Fruit fly (Drosophila melanogaster) whole organism, embryonic: ENCODE measurements around the gene Bsg.

Source experiments
- Aef1 ChIP-seq: fragments of 200-800 bp; sonication (Bioruptor generic); IDR thresholded peaks from 3 replicates; pipeline ENCODE4 v1.3.6; 2022; ENCODE audit warnings: missing biosample characterization, missing genetic modification characterization
- CG10147 ChIP-seq: fragments of 200-800 bp; sonication (Bioruptor generic); optimal IDR thresholded peaks from 2 replicates; lab custom pipeline; 2019; ENCODE audit warnings: missing biosample characterization, mild to moderate bottlenecking, missing genetic modification characterization, moderate library complexity
- CG10462 ChIP-seq: fragments of 200-800 bp; sonication (Bioruptor generic); optimal IDR thresholded peaks from 2 replicates; lab custom pipeline; 2016; ENCODE audit warnings: missing biosample characterization, missing genetic modification characterization
- CG11398 ChIP-seq: fragments of 200-800 bp; sonication (Bioruptor generic); optimal IDR thresholded peaks from 2 replicates; lab custom pipeline; 2016; ENCODE audit warnings: missing biosample characterization, missing genetic modification characterization
- CG13624 ChIP-seq: fragments of 200-800 bp; sonication (Bioruptor generic); optimal IDR thresholded peaks from 2 replicates; lab custom pipeline; 2016; ENCODE audit warnings: missing biosample characterization, missing genetic modification characterization
- CG1602 ChIP-seq: fragments of 200-800 bp; sonication (Bioruptor generic); optimal IDR thresholded peaks from 3 replicates; lab custom pipeline; 2016; ENCODE audit warnings: missing biosample characterization, missing genetic modification characterization
- CG17912 ChIP-seq: fragments of 200-800 bp; sonication (Bioruptor generic); optimal IDR thresholded peaks from 2 replicates; lab custom pipeline; 2018; ENCODE audit warnings: missing biosample characterization, mild to moderate bottlenecking, missing genetic modification characterization
- CG1792 ChIP-seq: fragments of 200-800 bp; sonication (Bioruptor generic); optimal IDR thresholded peaks from 2 replicates; lab custom pipeline; 2016; ENCODE audit warnings: missing biosample characterization, missing genetic modification characterization
- CG30431 ChIP-seq: fragments of 200-800 bp; sonication (Bioruptor generic); optimal IDR thresholded peaks from 2 replicates; lab custom pipeline; 2017; ENCODE audit warnings: missing biosample characterization, missing genetic modification characterization
- CG4730 ChIP-seq: fragments of 200-800 bp; sonication (Bioruptor generic); IDR thresholded peaks from 2 replicates; pipeline ENCODE4 v1.3.6; 2022; ENCODE audit warnings: missing biosample characterization, missing genetic modification characterization
- CG5245 ChIP-seq: fragments of 200-800 bp; sonication (Bioruptor generic); optimal IDR thresholded peaks from 3 replicates; lab custom pipeline; 2016; ENCODE audit warnings: missing biosample characterization, missing genetic modification characterization
- CG7786 ChIP-seq: fragments of 200-800 bp; sonication (Bioruptor generic); optimal IDR thresholded peaks from 2 replicates; lab custom pipeline; 2016; ENCODE audit warnings: missing biosample characterization, missing genetic modification characterization
- CG7963 ChIP-seq: fragments of 200-800 bp; sonication (Bioruptor generic); IDR thresholded peaks from 3 replicates; pipeline ENCODE4 v1.3.6; 2022; ENCODE audit warnings: missing biosample characterization, missing genetic modification characterization; ENCODE audit not compliant: partially characterized antibody
- CG8924 ChIP-seq: fragments of 200-800 bp; optimal IDR thresholded peaks from 3 replicates; lab custom pipeline; 2019; ENCODE audit warnings: missing biosample characterization, mild to moderate bottlenecking, missing genetic modification characterization, moderate library complexity
- CG8944 ChIP-seq: fragments of 200-800 bp; sonication (Bioruptor generic); optimal IDR thresholded peaks from 3 replicates; lab custom pipeline; 2016; ENCODE audit warnings: missing biosample characterization, missing genetic modification characterization
- CrebB ChIP-seq: fragments of 200-800 bp; sonication (Bioruptor generic); optimal IDR thresholded peaks from 3 replicates; lab custom pipeline; 2018; ENCODE audit warnings: missing biosample characterization, mild to moderate bottlenecking, missing genetic modification characterization
- D19B ChIP-seq: fragments of 200-800 bp; sonication (Bioruptor generic); optimal IDR thresholded peaks from 2 replicates; lab custom pipeline; 2017; ENCODE audit warnings: missing biosample characterization, mild to moderate bottlenecking, missing genetic modification characterization
- Gug ChIP-seq: fragments of 200-800 bp; sonication (Bioruptor generic); IDR thresholded peaks from 4 replicates; pipeline ENCODE4 v1.3.6; 2022; ENCODE audit warnings: missing biosample characterization, missing genetic modification characterization
- HLHmδ ChIP-seq: fragments of 200-800 bp; sonication (Bioruptor generic); optimal IDR thresholded peaks from 2 replicates; lab custom pipeline; 2018; ENCODE audit warnings: missing biosample characterization, mild to moderate bottlenecking, missing genetic modification characterization, moderate library complexity
- Hr78 ChIP-seq, 2 experiments: fragments of 200-800 bp in 1 of 2; fragments of >200 bp in 1 of 2; sonication (Bioruptor generic) in 1 of 2; optimal IDR thresholded peaks; 2 replicates each; lab custom pipeline; 2017 to 2019; ENCODE audit warnings: missing biosample characterization in 2 of 2, missing genetic modification characterization in 2 of 2, mild to moderate bottlenecking in 1 of 2, moderate library complexity in 1 of 2
- Hsf ChIP-seq: fragments of 200-800 bp; sonication (Bioruptor generic); optimal IDR thresholded peaks from 3 replicates; lab custom pipeline; 2016; ENCODE audit warnings: missing biosample characterization, missing genetic modification characterization
- Lhr ChIP-seq: fragments of 200-800 bp; sonication (Bioruptor generic); optimal IDR thresholded peaks from 3 replicates; lab custom pipeline; 2017; ENCODE audit warnings: mild to moderate bottlenecking, missing biosample characterization, missing genetic modification reagents, missing genetic modification characterization
- Optix ChIP-seq: fragments of 200-800 bp; sonication (Bioruptor generic); IDR thresholded peaks from 3 replicates; pipeline ENCODE4 v1.3.6; 2022; ENCODE audit warnings: missing biosample characterization, missing genetic modification characterization
- Ravus ChIP-seq: fragments of 200-800 bp; sonication (Bioruptor generic); IDR thresholded peaks from 2 replicates; pipeline ENCODE4 v1.3.6; 2022; ENCODE audit warnings: missing biosample characterization, missing genetic modification characterization
- Sox100B ChIP-seq: fragments of 200-800 bp; sonication (Bioruptor generic); optimal IDR thresholded peaks from 3 replicates; lab custom pipeline; 2018; ENCODE audit warnings: missing biosample characterization, mild to moderate bottlenecking, missing genetic modification characterization
- Sry-β ChIP-seq: fragments of 200-800 bp; sonication (Bioruptor generic); optimal IDR thresholded peaks from 2 replicates; lab custom pipeline; 2018; ENCODE audit warnings: missing biosample characterization, mild to moderate bottlenecking, missing genetic modification characterization, moderate library complexity
- Xrp1 ChIP-seq: fragments of 200-800 bp; sonication (Bioruptor generic); IDR thresholded peaks from 2 replicates; pipeline ENCODE4 v1.3.6; 2022; ENCODE audit warnings: missing biosample characterization, missing genetic modification characterization
- YL-1 ChIP-seq: fragments of 200-800 bp; sonication (Bioruptor generic); optimal IDR thresholded peaks from 3 replicates; lab custom pipeline; 2017; ENCODE audit warnings: missing biosample characterization, mild to moderate bottlenecking, missing genetic modification characterization
- ac ChIP-seq: fragments of 200-800 bp; sonication (Bioruptor generic); optimal IDR thresholded peaks from 3 replicates; lab custom pipeline; 2017; ENCODE audit warnings: missing biosample characterization, mild to moderate bottlenecking, missing genetic modification characterization
- ap ChIP-seq: fragments of 200-800 bp; sonication (Bioruptor generic); IDR thresholded peaks from 2 replicates; pipeline ENCODE4 v1.3.6; 2022; ENCODE audit warnings: missing biosample characterization, missing genetic modification characterization
- ara ChIP-seq: fragments of 200-800 bp; sonication (Bioruptor generic); IDR thresholded peaks from 2 replicates; pipeline ENCODE4 v1.3.6; 2022; ENCODE audit warnings: missing biosample characterization, missing genetic modification characterization
- ase ChIP-seq: fragments of 200-800 bp; sonication (Bioruptor generic); IDR thresholded peaks from 3 replicates; pipeline ENCODE4 v1.3.6; 2022; ENCODE audit warnings: missing biosample characterization, missing genetic modification characterization
- bowl ChIP-seq: fragments of 200-800 bp; sonication (Bioruptor generic); IDR thresholded peaks from 2 replicates; pipeline ENCODE4 v1.3.6; 2022; ENCODE audit warnings: missing biosample characterization, missing genetic modification characterization
- cad ChIP-seq: fragments of >200 bp; optimal IDR thresholded peaks from 2 replicates; lab custom pipeline; 2017; ENCODE audit warnings: missing biosample characterization, missing genetic modification characterization
- crp ChIP-seq, 2 experiments: fragments of 200-800 bp; sonication (Bioruptor generic); optimal IDR thresholded peaks; 2 replicates in 1 of 2; 3 replicates in 1 of 2; lab custom pipeline; 2017; ENCODE audit warnings: missing biosample characterization in 2 of 2, missing genetic modification characterization in 2 of 2, mild to moderate bottlenecking in 1 of 2, moderate library complexity in 1 of 2
- dimm ChIP-seq: fragments of 200-800 bp; sonication (Bioruptor generic); IDR thresholded peaks from 2 replicates; pipeline ENCODE4 v1.3.6; 2022; ENCODE audit warnings: missing biosample characterization, missing genetic modification characterization
- en ChIP-seq: fragments of 200-800 bp; sonication (Bioruptor generic); optimal IDR thresholded peaks from 2 replicates; lab custom pipeline; 2016; ENCODE audit warnings: missing biosample characterization, missing genetic modification characterization
- eve ChIP-seq, 2 experiments: fragments of >200 bp; optimal IDR thresholded peaks; 2 replicates each; lab custom pipeline; 2017; ENCODE audit warnings: missing biosample characterization in 2 of 2, missing genetic modification characterization in 2 of 2
- eyg ChIP-seq: fragments of 200-800 bp; sonication (Bioruptor generic); optimal IDR thresholded peaks from 3 replicates; lab custom pipeline; 2016; ENCODE audit warnings: missing biosample characterization, missing genetic modification characterization
- fd102C ChIP-seq: fragments of 200-800 bp; sonication (Bioruptor generic); optimal IDR thresholded peaks from 2 replicates; lab custom pipeline; 2018; ENCODE audit warnings: missing biosample characterization, mild to moderate bottlenecking, missing genetic modification characterization, moderate library complexity
- fd3F ChIP-seq: fragments of 200-800 bp; sonication (Bioruptor generic); optimal IDR thresholded peaks from 2 replicates; lab custom pipeline; 2018; ENCODE audit warnings: missing biosample characterization, mild to moderate bottlenecking, missing genetic modification characterization, moderate library complexity
- grau ChIP-seq: fragments of 200-800 bp; optimal IDR thresholded peaks from 3 replicates; lab custom pipeline; 2019; ENCODE audit warnings: missing biosample characterization, mild to moderate bottlenecking, missing genetic modification characterization, moderate library complexity
- h ChIP-seq: fragments of >200 bp; optimal IDR thresholded peaks from 2 replicates; lab custom pipeline; 2017
- inv ChIP-seq: fragments of 200-800 bp; sonication (Bioruptor generic); IDR thresholded peaks from 2 replicates; pipeline ENCODE4 v1.3.6; 2022; ENCODE audit warnings: missing biosample characterization, missing genetic modification characterization; ENCODE audit not compliant: partially characterized antibody
- jing ChIP-seq: fragments of 200-800 bp; sonication (Bioruptor generic); optimal IDR thresholded peaks from 2 replicates; lab custom pipeline; 2018; ENCODE audit warnings: missing biosample characterization, mild to moderate bottlenecking, missing genetic modification characterization
- nerfin-2 ChIP-seq: fragments of 200-800 bp; sonication (Bioruptor generic); IDR thresholded peaks from 2 replicates; pipeline ENCODE4 v1.3.6; 2022; ENCODE audit warnings: missing biosample characterization, missing genetic modification characterization; ENCODE audit not compliant: partially characterized antibody
- nmo ChIP-seq: fragments of 200-800 bp; sonication (Bioruptor generic); optimal IDR thresholded peaks from 2 replicates; lab custom pipeline; 2018; ENCODE audit warnings: missing biosample characterization, mild to moderate bottlenecking, missing genetic modification characterization, moderate library complexity
- oc ChIP-seq: fragments of 200-800 bp; sonication (Bioruptor generic); optimal IDR thresholded peaks from 2 replicates; lab custom pipeline; 2018; ENCODE audit warnings: missing biosample characterization, mild to moderate bottlenecking, missing genetic modification characterization, moderate library complexity
- sens-2 ChIP-seq: fragments of 200-800 bp; sonication (Bioruptor generic); IDR thresholded peaks from 2 replicates; pipeline ENCODE4 v1.3.6; 2022; ENCODE audit warnings: missing biosample characterization, missing genetic modification characterization
- tgo ChIP-seq: fragments of 200-800 bp; sonication (Bioruptor generic); IDR thresholded peaks from 3 replicates; pipeline ENCODE4 v1.3.6; 2022; ENCODE audit warnings: missing biosample characterization, missing genetic modification characterization
- tx ChIP-seq: fragments of 200-800 bp; sonication (Bioruptor generic); optimal IDR thresholded peaks from 2 replicates; lab custom pipeline; 2016; ENCODE audit warnings: missing biosample characterization, missing genetic modification characterization
- yki ChIP-seq: fragments of >200 bp; optimal IDR thresholded peaks from 3 replicates; lab custom pipeline; 2018

Bsg gene

dm6 chr2L:8164219-8164618 is 81.0 kb downstream of the Bsg start (continued):
- TF ChIP-seq ara (GFP tag; lab: Robert Waterston, UW) (peak; percentile 84), en (GFP tag; lab: Kevin White, UChicago) (peak; percentile 76), CG30431 (peak; percentile 70), sens-2 (GFP tag; lab: Robert Waterston, UW) (peak; percentile 74), Ravus (GFP tag; lab: Robert Waterston, UW) (no peak), CG8924 (tag; lab: Kevin White, UChicago) (peak; percentile 74), YL-1 (GFP tag; lab: Kevin White, UChicago) (peak; percentile 80), HLHmδ (GFP tag; lab: Kevin White, UChicago) (peak; percentile 55), grau (tag; lab: Kevin White, UChicago) (peak; percentile 48), CG17912 (peak; percentile 87), ase (GFP tag; lab: Robert Waterston, UW) (peak; percentile 24; the same call in 2 of the 3 replicates), inv (GFP tag; lab: Robert Waterston, UW) (no peak), fd102C (GFP tag; lab: Kevin White, UChicago) (peak; percentile 89), cad (GFP tag; lab: Kevin White, UChicago) (no peak), CG11398 (GFP tag; lab: Kevin White, UChicago) (peak; percentile 85), Hsf (GFP tag; lab: Kevin White, UChicago) (peak; percentile 45), CG1792 (GFP tag; lab: Kevin White, UChicago) (peak; percentile 80), nerfin-2 (GFP tag; lab: Robert Waterston, UW) (no peak), nmo (peak; percentile 35), Xrp1 (GFP tag; lab: Robert Waterston, UW) (peak; percentile 90), fd3F (GFP tag; lab: Kevin White, UChicago) (peak; percentile 66), eyg (GFP tag; lab: Kevin White, UChicago) (peak; percentile 61), CrebB (tag; lab: Kevin White, UChicago) (peak; percentile 84), ac (GFP tag; lab: Kevin White, UChicago) (peak; percentile 85), Lhr (peak; percentile 84), crp (GFP tag; optimal IDR thresholded peaks at IDR 0.05; lab: Kevin White, UChicago) (peak in 1 of 2 experiments; percentile 19), Gug (no peak; the same call in 3 of the 4 replicates), CG1602 (GFP tag; lab: Kevin White, UChicago) (peak; percentile 76), CG4730 (GFP tag; lab: Robert Waterston, UW) (no peak), tgo (GFP tag; lab: Robert Waterston, UW) (peak; percentile 18; the same call in 1 of the 3 replicates), D19B (GFP tag; lab: Kevin White, UChicago) (no peak), CG5245 (GFP tag; lab: Kevin White, UChicago) (peak; percentile 66), h (lab: Kevin White, UChicago) (no peak), CG7963 (no peak), bowl (GFP tag; lab: Robert Waterston, UW) (no peak), ap (peak; percentile 56), Hr78 (GFP tag; optimal IDR thresholded peaks at IDR 0.05; lab: Kevin White, UChicago) (no peak), dimm (no peak), Sry-β (GFP tag; lab: Kevin White, UChicago) (peak; percentile 76), jing (GFP tag; lab: Kevin White, UChicago) (peak; percentile 55), Aef1 (GFP tag; lab: Robert Waterston, UW) (no peak), oc (peak; percentile 87), CG10462 (GFP tag; lab: Kevin White, UChicago) (peak; percentile 81), yki (no peak), CG10147 (GFP tag; lab: Kevin White, UChicago) (peak; percentile 9), tx (GFP tag; lab: Kevin White, UChicago) (no peak), Optix (GFP tag; lab: Robert Waterston, UW) (no peak), Sox100B (GFP tag; lab: Kevin White, UChicago) (peak; percentile 87), eve (GFP tag; optimal IDR thresholded peaks at IDR 0.05; lab: Kevin White, UChicago) (peak in 1 of 2 experiments; percentile 37), CG8944 (GFP tag; lab: Kevin White, UChicago) (peak; percentile 61), CG13624 (GFP tag; lab: Kevin White, UChicago) (peak; percentile 1), CG7786 (GFP tag; lab: Kevin White, UChicago) (peak; percentile 25)
